Comparison of ENCODE assay signal across 1 fruit fly cellular context in the genomic region with DNA sequence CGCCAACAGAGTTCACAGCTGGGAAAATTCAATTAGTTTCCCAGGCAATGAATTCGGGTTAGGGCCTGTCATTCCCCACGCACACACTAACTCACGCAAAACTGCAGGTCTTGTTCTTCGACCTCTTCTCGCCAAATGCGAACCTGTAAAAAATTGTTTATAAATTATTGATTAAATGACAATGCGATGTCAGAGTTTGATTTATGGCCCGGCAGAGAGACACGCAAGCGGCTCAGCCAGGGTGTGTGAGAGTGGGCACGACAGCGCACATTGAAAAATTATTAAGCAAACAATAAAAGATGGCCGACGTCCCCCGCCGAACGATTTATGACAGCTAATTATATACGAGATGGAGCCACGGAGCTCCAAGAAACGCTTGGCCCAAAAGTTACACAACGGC.
TF ChIP-seq lines count a peak whose summit lies in the region.

No protein-coding gene starts in this region.

TF ChIP-seq in whole organism, embryonic, 481 proteins besides CTCF, POLR2A, EP300 and RAD21 (continued from another document):
- TF ChIP-seq CG13123 (GFP tag; optimal IDR thresholded peaks at IDR 0.05; lab: Kevin White, UChicago) (no peak), schlank (tag; optimal IDR thresholded peaks at IDR 0.05; lab: Kevin White, UChicago) (no peak), sqz (GFP tag; optimal IDR thresholded peaks at IDR 0.05; lab: Kevin White, UChicago) (no peak), Dbx (GFP tag; IDR thresholded peaks at IDR 0.05; lab: Robert Waterston, UW) (no peak), Antp (GFP tag; optimal IDR thresholded peaks at IDR 0.05; lab: Kevin White, UChicago) (no peak), CG8281 (tag; optimal IDR thresholded peaks at IDR 0.05; lab: Kevin White, UChicago) (peak; percentile 51), CG14710 (tag; optimal IDR thresholded peaks at IDR 0.05; lab: Kevin White, UChicago) (no peak), ems (GFP tag; optimal IDR thresholded peaks at IDR 0.05; lab: Kevin White, UChicago) (no peak), CG16813 (GFP tag; IDR thresholded peaks at IDR 0.05; lab: Robert Waterston, UW; ENCODE audit: partially characterized antibody) (no peak), Mes4 (GFP tag; optimal IDR thresholded peaks at IDR 0.05; lab: Kevin White, UChicago) (no peak), unc-4 (GFP tag; IDR thresholded peaks at IDR 0.05; lab: Robert Waterston, UW; ENCODE audit: partially characterized antibody) (no peak), luna (GFP tag; optimal IDR thresholded peaks at IDR 0.05; lab: Kevin White, UChicago) (no peak), odd (GFP tag; optimal IDR thresholded peaks at IDR 0.05; lab: Kevin White, UChicago) (no peak), CG12391 (tag; optimal IDR thresholded peaks at IDR 0.05; lab: Kevin White, UChicago) (no peak)
